Fruit fly (Drosophila melanogaster) whole organism, adult: ENCODE data around the gene teq.

ENCODE experiments used
- CG12768 ChIP-seq: fragments of 200-800 bp; sonication (Bioruptor generic); optimal IDR thresholded peaks from 2 replicates; lab custom pipeline; 2017; ENCODE audit warnings: missing biosample characterization, missing genetic modification characterization, mild to moderate bottlenecking, moderate library complexity, missing genetic modification reagents
- CG14711 ChIP-seq: fragments of 200-800 bp; sonication (Bioruptor generic); optimal IDR thresholded peaks from 2 replicates; lab custom pipeline; 2018; ENCODE audit warnings: missing biosample characterization, mild to moderate bottlenecking, missing genetic modification characterization, moderate library complexity
- CG1620 ChIP-seq: fragments of 200-800 bp; sonication (Bioruptor generic); optimal IDR thresholded peaks from 2 replicates; lab custom pipeline; 2016; ENCODE audit warnings: missing biosample characterization, missing genetic modification characterization
- CG33017 ChIP-seq: fragments of 200-800 bp; sonication (Bioruptor generic); optimal IDR thresholded peaks from 2 replicates; lab custom pipeline; 2018; ENCODE audit warnings: missing biosample characterization, mild to moderate bottlenecking, missing genetic modification characterization, moderate library complexity
- Crg-1 ChIP-seq: fragments of 200-800 bp; sonication (Bioruptor generic); optimal IDR thresholded peaks from 2 replicates; lab custom pipeline; 2016; ENCODE audit warnings: missing biosample characterization, missing genetic modification characterization
- Mnt ChIP-seq: fragments of 200-800 bp; sonication (Bioruptor generic); optimal IDR thresholded peaks from 2 replicates; lab custom pipeline; 2016; ENCODE audit warnings: missing biosample characterization, mild to moderate bottlenecking, missing genetic modification characterization
- bab1 ChIP-seq: fragments of 200-800 bp; sonication (Bioruptor generic); optimal IDR thresholded peaks from 3 replicates; lab custom pipeline; 2019; ENCODE audit warnings: missing biosample characterization, mild to moderate bottlenecking, missing genetic modification characterization, moderate library complexity
- kay ChIP-seq: fragments of 200-800 bp; sonication (Bioruptor generic); peaks from one replicate; lab custom pipeline; 2016; ENCODE audit warnings: missing biosample characterization, missing genetic modification characterization, borderline replicate concordance
- ovo ChIP-seq: fragments of 200-800 bp; sonication (Bioruptor generic); optimal IDR thresholded peaks from 2 replicates; lab custom pipeline; 2016; ENCODE audit warnings: missing biosample characterization, missing genetic modification characterization
- toe ChIP-seq: fragments of 200-800 bp; sonication (Bioruptor generic); optimal IDR thresholded peaks from 2 replicates; lab custom pipeline; 2016; ENCODE audit warnings: missing biosample characterization, missing genetic modification characterization

dm6 chr3L:9127690-9128458 is 53.4 kb downstream of the teq start:
- TF ChIP-seq Crg-1: no peak
- TF ChIP-seq CG14711: no peak
- TF ChIP-seq Mnt: no peak
- peak; percentile 79 for TF ChIP-seq kay (GFP tag; lab: Kevin White, UChicago)
- TF ChIP-seq bab1: no peak
- TF ChIP-seq CG33017: no peak
- no peak for TF ChIP-seq CG1620 (GFP tag; lab: Kevin White, UChicago)
- TF ChIP-seq CG12768 (GFP tag; lab: Kevin White, UChicago): no peak
- TF ChIP-seq ovo (GFP tag; lab: Kevin White, UChicago): no peak
- no peak for TF ChIP-seq toe (GFP tag; lab: Kevin White, UChicago)
